Worm (Caenorhabditis elegans): ENCODE results near the gene best-5.

DNA sequence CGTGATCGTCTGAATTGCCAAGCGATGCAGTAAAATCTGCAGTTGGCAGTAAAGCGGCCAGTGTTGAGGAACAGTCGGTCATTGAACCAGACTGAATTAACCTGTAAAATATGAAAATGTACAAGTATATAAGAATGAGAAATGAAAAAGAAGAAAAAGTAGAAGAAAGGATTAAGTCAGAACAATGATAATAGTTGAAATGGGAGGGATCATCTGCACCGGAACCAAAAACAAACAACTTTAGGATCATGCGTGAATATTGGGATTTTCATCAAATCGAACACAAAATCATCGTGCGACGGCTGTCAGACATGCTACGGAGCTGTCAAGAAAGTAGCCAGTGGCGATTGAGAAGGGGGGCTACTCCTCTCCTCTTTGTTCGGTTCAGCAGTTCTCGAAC is 53.0 kb downstream of the best-5 start, which contains the start of gene gei-13:
- TF ChIP-seq sea-1 (GFP tag; conservative IDR thresholded peaks at IDR 0.05) (no peak), ceh-36 (tag; optimal IDR thresholded peaks at IDR 0.05) (no peak), ama-1 (optimal IDR thresholded peaks at IDR 0.05) (no peak), F13C5.2 (tag; optimal IDR thresholded peaks at IDR 0.05) (no peak), B0310.2 (tag; optimal IDR thresholded peaks at IDR 0.05) (no peak), hmbx-1 (tag; optimal IDR thresholded peaks at IDR 0.05) (no peak), flt-1 (GFP tag; IDR thresholded peaks at IDR 0.05) (no peak), scrt-1 (GFP tag; IDR thresholded peaks at IDR 0.05) (no peak), aly-1 (tag; optimal IDR thresholded peaks at IDR 0.05) (no peak)

Data from whole organism, early embryonic.